Fruit fly (Drosophila melanogaster): ENCODE results near the gene ovm.

- no peak for TF ChIP-seq insv (optimal IDR thresholded peaks at IDR 0.05)
- TF ChIP-seq Myc (optimal IDR thresholded peaks at IDR 0.05): no peak
- TF ChIP-seq h (optimal IDR thresholded peaks at IDR 0.05): no peak
- TF ChIP-seq ttk (optimal IDR thresholded peaks at IDR 0.05): no peak
- TF ChIP-seq psq (optimal IDR thresholded peaks at IDR 0.05): no peak
- no peak for TF ChIP-seq Sin3A (optimal IDR thresholded peaks at IDR 0.05)
These were observed 22.4 kb upstream of the ovm start for dm6 chr2L:163229-163628.
